Fruit fly (Drosophila melanogaster): Measurements from ENCODE around the gene CG11456.

dm6 chr3L:20796757-20797156 lies 45.0 kb upstream of the CG11456 start:
- no peak for TF ChIP-seq ttk (optimal IDR thresholded peaks at IDR 0.05)
- no peak for TF ChIP-seq psq (optimal IDR thresholded peaks at IDR 0.05)
- TF ChIP-seq h (optimal IDR thresholded peaks at IDR 0.05), result no peak
- TF ChIP-seq insv (optimal IDR thresholded peaks at IDR 0.05), result no peak
- no peak for TF ChIP-seq Myc (optimal IDR thresholded peaks at IDR 0.05)
